Fruit fly (Drosophila melanogaster) whole organism, prepupa: ENCODE results near the gene fru.
A peak's percentile ranks its signal among the peaks of the same experiment; 100 is the strongest.

ENCODE experiments used
- Blimp-1 ChIP-seq: fragments of 200-800 bp; sonication (Bioruptor generic); optimal IDR thresholded peaks from 3 replicates; lab custom pipeline; 2017; ENCODE audit warnings: missing biosample characterization, missing genetic modification characterization, mild to moderate bottlenecking, moderate library complexity, missing genetic modification reagents
- CG10631 ChIP-seq: fragments of 200-800 bp; sonication (Bioruptor generic); optimal IDR thresholded peaks from 2 replicates; lab custom pipeline; 2016; ENCODE audit warnings: missing biosample characterization, missing genetic modification characterization
- CG10669 ChIP-seq: fragments of 200-800 bp; sonication (Bioruptor generic); optimal IDR thresholded peaks from 3 replicates; lab custom pipeline; 2018; ENCODE audit warnings: missing biosample characterization, mild to moderate bottlenecking, missing genetic modification characterization, moderate library complexity
- CG11294 ChIP-seq: fragments of 200-800 bp; sonication (Bioruptor generic); IDR thresholded peaks from 2 replicates; pipeline ENCODE4 v1.3.6; 2022; ENCODE audit warnings: missing biosample characterization, missing genetic modification characterization
- CG11762 ChIP-seq: fragments of 200-800 bp; sonication (Bioruptor generic); optimal IDR thresholded peaks from 3 replicates; lab custom pipeline; 2016; ENCODE audit warnings: missing biosample characterization, missing genetic modification characterization; ENCODE audit not compliant: insufficient read depth
- CG1621 ChIP-seq: fragments of 200-800 bp; sonication (Bioruptor generic); optimal IDR thresholded peaks from 3 replicates; lab custom pipeline; 2018; ENCODE audit warnings: missing biosample characterization, mild to moderate bottlenecking, missing genetic modification characterization
- CG16779 ChIP-seq: fragments of 200-800 bp; sonication (Bioruptor generic); optimal IDR thresholded peaks from 3 replicates; lab custom pipeline; 2017; ENCODE audit warnings: missing biosample characterization, mild to moderate bottlenecking, missing genetic modification characterization
- CG3032 ChIP-seq: fragments of 200-800 bp; optimal IDR thresholded peaks from 2 replicates; lab custom pipeline; 2019; ENCODE audit warnings: missing biosample characterization, mild to moderate bottlenecking, missing genetic modification characterization, moderate library complexity
- CG32006 ChIP-seq: fragments of 200-800 bp; sonication (Bioruptor generic); optimal IDR thresholded peaks from 3 replicates; lab custom pipeline; 2017; ENCODE audit warnings: missing biosample characterization, mild to moderate bottlenecking, missing genetic modification characterization
- CG34406 ChIP-seq: fragments of 200-800 bp; sonication (Bioruptor generic); optimal IDR thresholded peaks from 3 replicates; lab custom pipeline; 2016; ENCODE audit warnings: missing biosample characterization, missing genetic modification characterization
- CG3919 ChIP-seq: fragments of 200-800 bp; sonication (Bioruptor generic); optimal IDR thresholded peaks from 3 replicates; lab custom pipeline; 2016; ENCODE audit warnings: missing biosample characterization, missing genetic modification characterization
- CG4318 ChIP-seq: fragments of 200-800 bp; sonication (Bioruptor generic); optimal IDR thresholded peaks from 3 replicates; lab custom pipeline; 2017; ENCODE audit warnings: missing biosample characterization, mild to moderate bottlenecking, missing genetic modification characterization
- CG6163 ChIP-seq: fragments of 200-800 bp; sonication (Bioruptor generic); IDR thresholded peaks from 3 replicates; pipeline ENCODE4 v1.3.6; 2022; ENCODE audit warnings: missing biosample characterization, missing genetic modification characterization
- CG6276 ChIP-seq: fragments of 200-800 bp; sonication (Bioruptor generic); optimal IDR thresholded peaks from 2 replicates; lab custom pipeline; 2017; ENCODE audit warnings: missing biosample characterization, mild to moderate bottlenecking, missing genetic modification characterization
- CG6792 ChIP-seq: fragments of 200-800 bp; sonication (Bioruptor generic); optimal IDR thresholded peaks from 3 replicates; lab custom pipeline; 2016; ENCODE audit warnings: missing biosample characterization, missing genetic modification characterization
- CG6808 ChIP-seq: fragments of 200-800 bp; sonication (Bioruptor generic); optimal IDR thresholded peaks from 3 replicates; lab custom pipeline; 2017; ENCODE audit warnings: missing biosample characterization, missing genetic modification characterization, mild to moderate bottlenecking, moderate library complexity, missing genetic modification reagents
- CG6854 ChIP-seq: fragments of 200-800 bp; sonication (Bioruptor generic); optimal IDR thresholded peaks from 2 replicates; lab custom pipeline; 2017; ENCODE audit warnings: missing biosample characterization, mild to moderate bottlenecking, missing genetic modification characterization
- CG7368 ChIP-seq: fragments of 200-800 bp; sonication (Bioruptor generic); optimal IDR thresholded peaks from 3 replicates; lab custom pipeline; 2016; ENCODE audit warnings: missing biosample characterization, missing genetic modification characterization
- CG8319 ChIP-seq: fragments of 200-800 bp; sonication (Bioruptor generic); optimal IDR thresholded peaks from 3 replicates; lab custom pipeline; 2016; ENCODE audit warnings: missing biosample characterization, missing genetic modification characterization
- CG8632 ChIP-seq: fragments of 200-800 bp; sonication (Bioruptor generic); optimal IDR thresholded peaks from 3 replicates; lab custom pipeline; 2016; ENCODE audit warnings: missing biosample characterization, missing genetic modification characterization
- CG9139 ChIP-seq: fragments of 200-800 bp; sonication (Bioruptor generic); optimal IDR thresholded peaks from 3 replicates; lab custom pipeline; 2017; ENCODE audit warnings: missing biosample characterization, mild to moderate bottlenecking, missing genetic modification characterization
- Eip75B ChIP-seq: fragments of 200-800 bp; sonication (Bioruptor generic); optimal IDR thresholded peaks from 3 replicates; lab custom pipeline; 2016; ENCODE audit warnings: missing biosample characterization, missing genetic modification characterization
- Eip78C ChIP-seq: fragments of 200-800 bp; sonication (Bioruptor generic); peaks from one replicate; lab custom pipeline; 2016; ENCODE audit warnings: missing biosample characterization, missing genetic modification characterization
- Eip93F ChIP-seq: fragments of 200-800 bp; sonication (Bioruptor generic); optimal IDR thresholded peaks from 2 replicates; lab custom pipeline; 2016; ENCODE audit warnings: missing biosample characterization, mild to moderate bottlenecking, missing genetic modification characterization
- Ets21C ChIP-seq: fragments of 200-800 bp; sonication (Bioruptor generic); optimal IDR thresholded peaks from 3 replicates; lab custom pipeline; 2016; ENCODE audit warnings: missing biosample characterization, missing genetic modification characterization
- Ets96B ChIP-seq: fragments of 200-800 bp; optimal IDR thresholded peaks from 2 replicates; lab custom pipeline; 2019; ENCODE audit warnings: missing biosample characterization, mild to moderate bottlenecking, missing genetic modification characterization, moderate library complexity
- Hr38 ChIP-seq: sonication (Bioruptor generic); optimal IDR thresholded peaks from 2 replicates; lab custom pipeline; 2016; ENCODE audit warnings: missing biosample characterization, missing genetic modification characterization
- Hr39 ChIP-seq: fragments of 200-800 bp; sonication (Bioruptor generic); optimal IDR thresholded peaks from 2 replicates; lab custom pipeline; 2016; ENCODE audit warnings: missing biosample characterization, missing genetic modification characterization
- Lpt ChIP-seq: fragments of 200-800 bp; sonication (Bioruptor generic); optimal IDR thresholded peaks from 3 replicates; lab custom pipeline; 2016; ENCODE audit warnings: missing biosample characterization, missing genetic modification characterization
- Met ChIP-seq: fragments of 200-800 bp; sonication (Bioruptor generic); optimal IDR thresholded peaks from 3 replicates; lab custom pipeline; 2016; ENCODE audit warnings: missing biosample characterization, missing genetic modification characterization
- OdsH ChIP-seq: fragments of 200-800 bp; sonication (Bioruptor generic); optimal IDR thresholded peaks from 3 replicates; lab custom pipeline; 2016; ENCODE audit warnings: missing biosample characterization, missing genetic modification characterization
- Smox ChIP-seq: fragments of 200-800 bp; sonication (Bioruptor generic); optimal IDR thresholded peaks from 3 replicates; lab custom pipeline; 2016; ENCODE audit warnings: missing biosample characterization, missing genetic modification characterization
- Sox102F ChIP-seq: fragments of 200-800 bp; sonication (Bioruptor generic); optimal IDR thresholded peaks from 2 replicates; lab custom pipeline; 2016; ENCODE audit warnings: missing biosample characterization, mild to moderate bottlenecking, missing genetic modification characterization
- Sox14 ChIP-seq: fragments of 200-800 bp; sonication (Bioruptor generic); optimal IDR thresholded peaks from 3 replicates; lab custom pipeline; 2016; ENCODE audit warnings: missing biosample characterization, missing genetic modification characterization
- achi ChIP-seq: fragments of 200-800 bp; sonication (Bioruptor generic); optimal IDR thresholded peaks from 3 replicates; lab custom pipeline; 2016; ENCODE audit warnings: missing biosample characterization, missing genetic modification characterization
- acj6 ChIP-seq: fragments of 200-800 bp; sonication (Bioruptor generic); optimal IDR thresholded peaks from 3 replicates; lab custom pipeline; 2016; ENCODE audit warnings: missing biosample characterization, missing genetic modification characterization
- cyc ChIP-seq: fragments of 200-800 bp; sonication (Bioruptor generic); optimal IDR thresholded peaks from 3 replicates; lab custom pipeline; 2016; ENCODE audit warnings: missing biosample characterization, missing genetic modification characterization
- dac ChIP-seq: fragments of 200-800 bp; sonication (Bioruptor generic); optimal IDR thresholded peaks from 2 replicates; lab custom pipeline; 2017; ENCODE audit warnings: missing biosample characterization, mild to moderate bottlenecking, missing genetic modification characterization
- dsx ChIP-seq: fragments of 200-800 bp; optimal IDR thresholded peaks from 3 replicates; lab custom pipeline; 2019; ENCODE audit warnings: missing biosample characterization, mild to moderate bottlenecking, missing genetic modification characterization, moderate library complexity; ENCODE audit not compliant: poor library complexity, severe bottlenecking
- eg ChIP-seq: fragments of 200-800 bp; sonication (Bioruptor generic); IDR thresholded peaks from 3 replicates; pipeline ENCODE4 v1.3.6; 2022; ENCODE audit warnings: missing biosample characterization, missing genetic modification characterization
- esn ChIP-seq: fragments of 200-800 bp; sonication (Bioruptor generic); optimal IDR thresholded peaks from 2 replicates; lab custom pipeline; 2016; ENCODE audit warnings: missing biosample characterization, mild to moderate bottlenecking, missing genetic modification characterization, moderate library complexity
- fd85E ChIP-seq: fragments of 200-800 bp; sonication (Bioruptor generic); optimal IDR thresholded peaks from 3 replicates; lab custom pipeline; 2016; ENCODE audit warnings: missing biosample characterization, missing genetic modification characterization
- fkh ChIP-seq: fragments of 200-800 bp; sonication (Bioruptor generic); optimal IDR thresholded peaks from 3 replicates; lab custom pipeline; 2017; ENCODE audit warnings: missing biosample characterization, mild to moderate bottlenecking, missing genetic modification characterization, moderate library complexity
- net ChIP-seq: fragments of 200-800 bp; sonication (Bioruptor generic); optimal IDR thresholded peaks from 3 replicates; lab custom pipeline; 2016; ENCODE audit warnings: missing biosample characterization, missing genetic modification characterization
- pdm3 ChIP-seq: fragments of 200-800 bp; sonication (Bioruptor generic); optimal IDR thresholded peaks from 3 replicates; lab custom pipeline; 2016; ENCODE audit warnings: missing biosample characterization, missing genetic modification characterization
- salr ChIP-seq, 2 experiments: fragments of 200-800 bp; sonication (Bioruptor generic); optimal IDR thresholded peaks; 3 replicates each; lab custom pipeline; 2016 to 2018; ENCODE audit warnings: missing biosample characterization in 2 of 2, missing genetic modification characterization in 2 of 2, mild to moderate bottlenecking in 1 of 2
- vri ChIP-seq: fragments of 200-800 bp; sonication (Bioruptor generic); optimal IDR thresholded peaks from 3 replicates; lab custom pipeline; 2016; ENCODE audit warnings: missing biosample characterization, mild to moderate bottlenecking, missing genetic modification characterization

fru gene

dm6 chr3R:18493765-18494164, 51.6 kb downstream of the fru start (continued):
- TF ChIP-seq CG8632 (no peak), Met (GFP tag; lab: Kevin White, UChicago) (no peak), pdm3 (GFP tag; lab: Kevin White, UChicago) (no peak), Ets96B (tag; lab: Kevin White, UChicago) (no peak), Sox14 (GFP tag; lab: Kevin White, UChicago) (no peak), Eip93F (GFP tag; lab: Kevin White, UChicago) (no peak), CG3919 (peak; percentile 8), dsx (GFP tag; lab: Kevin White, UChicago) (no peak), fkh (GFP tag; lab: Kevin White, UChicago) (no peak), Sox102F (GFP tag; lab: Kevin White, UChicago) (no peak), Eip78C (GFP tag; lab: Kevin White, UChicago) (peak; percentile 49), CG10669 (GFP tag; lab: Kevin White, UChicago) (no peak)

DNA sequence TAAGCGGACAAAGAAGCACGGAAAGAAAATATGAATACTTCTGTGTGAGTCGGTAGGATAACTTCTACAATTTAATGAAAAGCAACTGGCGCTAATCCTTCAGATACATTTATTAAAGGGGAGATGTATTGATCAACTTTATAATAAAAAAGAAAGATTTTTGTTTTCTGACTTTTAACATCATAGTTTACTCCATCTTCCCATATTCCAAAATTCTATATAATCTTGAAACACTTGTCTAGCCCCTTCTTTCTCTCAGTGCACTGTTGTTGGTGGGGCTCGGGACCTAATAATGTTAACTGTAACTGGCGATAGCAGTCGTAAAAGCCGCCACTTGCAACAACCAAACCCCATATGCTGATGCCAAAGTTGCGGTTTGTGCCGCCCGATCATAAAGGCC, 53.5 kb downstream of the fru start:
- TF ChIP-seq CG6276 (peak; percentile 34), CG32006 (peak; percentile 17), eg (GFP tag; lab: Robert Waterston, UW) (no peak), OdsH (no peak), Eip93F (GFP tag; lab: Kevin White, UChicago) (no peak), CG3919 (peak; percentile 24), salr (GFP tag; optimal IDR thresholded peaks at IDR 0.05; lab: Kevin White, UChicago) (no peak)

DNA sequence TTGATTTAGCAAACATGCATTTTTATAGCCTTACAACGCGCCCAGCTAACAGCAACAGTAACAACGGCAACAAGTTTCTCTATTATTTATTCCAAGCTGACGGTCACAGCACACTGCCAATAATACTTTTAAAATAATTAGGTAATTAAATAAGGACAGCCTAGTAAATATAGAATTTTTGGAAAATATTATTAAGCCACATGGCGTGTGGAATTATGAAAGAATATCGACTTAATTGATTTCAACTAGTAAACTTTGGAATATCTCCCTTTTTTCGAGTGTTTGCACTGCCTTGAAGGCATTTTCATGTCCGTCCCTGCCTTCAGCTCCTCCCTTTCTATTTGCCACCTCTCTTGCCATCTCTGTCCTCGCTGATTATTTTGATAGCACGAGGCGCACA, 54.3 kb downstream of the fru start:
- TF ChIP-seq net (GFP tag; lab: Kevin White, UChicago), result no peak
- TF ChIP-seq Eip75B (GFP tag; lab: Kevin White, UChicago), result peak; percentile 27
- no peak for TF ChIP-seq CG16779
- TF ChIP-seq Sox14 (GFP tag; lab: Kevin White, UChicago), result no peak
- TF ChIP-seq OdsH, result no peak
- no peak for TF ChIP-seq dsx (GFP tag; lab: Kevin White, UChicago)
- TF ChIP-seq CG10631, result peak; percentile 52
- TF ChIP-seq pdm3 (GFP tag; lab: Kevin White, UChicago), result peak; percentile 19
- no peak for TF ChIP-seq CG6808 (GFP tag; lab: Kevin White, UChicago)
- TF ChIP-seq Ets21C (GFP tag; lab: Kevin White, UChicago), result no peak
- TF ChIP-seq CG1621 (tag; lab: Kevin White, UChicago), result no peak
- TF ChIP-seq CG34406 (GFP tag; lab: Kevin White, UChicago), result no peak
- peak; percentile 22 for TF ChIP-seq CG4318 (GFP tag; lab: Kevin White, UChicago)
- no peak for TF ChIP-seq Blimp-1 (GFP tag; lab: Kevin White, UChicago)
- TF ChIP-seq CG10669 (GFP tag; lab: Kevin White, UChicago), result no peak
- peak; percentile 12 for TF ChIP-seq acj6 (GFP tag; lab: Kevin White, UChicago)
- TF ChIP-seq Hr39 (GFP tag; lab: Kevin White, UChicago), result no peak
- peak; percentile 74 for TF ChIP-seq CG6163 (GFP tag; lab: Robert Waterston, UW)
- TF ChIP-seq CG3032 (tag; lab: Kevin White, UChicago), result no peak
- no peak for TF ChIP-seq CG9139 (GFP tag; lab: Kevin White, UChicago)
- TF ChIP-seq Met (GFP tag; lab: Kevin White, UChicago), result no peak
- no peak for TF ChIP-seq CG7368 (GFP tag; lab: Kevin White, UChicago)
- TF ChIP-seq Eip93F (GFP tag; lab: Kevin White, UChicago), result no peak
- peak; percentile 27; the same call in 1 of the 2 replicates for TF ChIP-seq CG11294 (GFP tag; lab: Robert Waterston, UW)
- no peak for TF ChIP-seq CG8319
- TF ChIP-seq dac (GFP tag; lab: Kevin White, UChicago), result no peak
- TF ChIP-seq salr (GFP tag; optimal IDR thresholded peaks at IDR 0.05; lab: Kevin White, UChicago), result peak in 1 of 2 experiments; percentile 14
- TF ChIP-seq vri (GFP tag; lab: Kevin White, UChicago), result no peak
- TF ChIP-seq CG6854 (GFP tag; lab: Kevin White, UChicago), result no peak
- no peak for TF ChIP-seq Hr38 (GFP tag; lab: Kevin White, UChicago)
- no peak for TF ChIP-seq fd85E (GFP tag; lab: Kevin White, UChicago)
- TF ChIP-seq Smox (GFP tag; lab: Kevin White, UChicago), result no peak
- peak; percentile 13 for TF ChIP-seq CG6276
- TF ChIP-seq CG11762 (GFP tag; lab: Kevin White, UChicago), result no peak
- no peak for TF ChIP-seq fkh (GFP tag; lab: Kevin White, UChicago)
- TF ChIP-seq Lpt (GFP tag; lab: Kevin White, UChicago), result peak; percentile 25
- TF ChIP-seq CG6792 (GFP tag; lab: Kevin White, UChicago), result no peak
- no peak for TF ChIP-seq cyc (GFP tag; lab: Kevin White, UChicago)
- TF ChIP-seq esn (GFP tag; lab: Kevin White, UChicago), result no peak
- peak; percentile 55 for TF ChIP-seq CG32006
- TF ChIP-seq achi (GFP tag; lab: Kevin White, UChicago), result peak; percentile 32
